Worm (Caenorhabditis elegans) whole organism, mixed stage, embryonic: ENCODE results near the gene srh-147.
A peak's percentile ranks its signal among the peaks of the same experiment; 100 is the strongest.
"Not testable (repeated sequence)": the region's sequence is repeated elsewhere in the genome, so short reads cannot be mapped to it uniquely, and the experiment has no call there.

Source experiments
- M03D4.4 ChIP-seq: sonication (generic microtip); optimal IDR thresholded peaks from 2 replicates; lab custom pipeline; 2017; ENCODE audit warnings: mild to moderate bottlenecking, missing genetic modification characterization, missing compliant biosample characterization
- bed-3 ChIP-seq: fragments of 200-800 bp; sonication (Bioruptor generic); optimal IDR thresholded peaks from 3 replicates; lab custom pipeline; 2018; ENCODE audit warnings: mild to moderate bottlenecking, missing genetic modification characterization, moderate library complexity, missing compliant biosample characterization
- blmp-1 ChIP-seq: fragments of 150-350 bp; optimal IDR thresholded peaks from 2 replicates; lab custom pipeline; 2014; ENCODE audit warnings: missing biosample characterization, missing genetic modification characterization
- ceh-39 ChIP-seq: fragments of 150-350 bp; optimal IDR thresholded peaks from 2 replicates; lab custom pipeline; 2014; ENCODE audit warnings: missing biosample characterization, missing genetic modification characterization
- ceh-43 ChIP-seq: fragments of 200-800 bp; sonication (Bioruptor generic); optimal IDR thresholded peaks from 2 replicates; lab custom pipeline; 2018; ENCODE audit warnings: mild to moderate bottlenecking, missing genetic modification characterization, moderate library complexity, missing compliant biosample characterization
- ceh-83 ChIP-seq: fragments of 200-800 bp; sonication (Bioruptor generic); optimal IDR thresholded peaks from 2 replicates; lab custom pipeline; 2018; ENCODE audit warnings: mild to moderate bottlenecking, missing genetic modification characterization, missing compliant biosample characterization
- ces-1 ChIP-seq: fragments of 150-350 bp; optimal IDR thresholded peaks from 2 replicates; lab custom pipeline; 2014; ENCODE audit warnings: missing biosample characterization, missing genetic modification reagents, missing genetic modification characterization
- cnd-1 ChIP-seq: fragments of 200-800 bp; sonication (Bioruptor generic); optimal IDR thresholded peaks from 2 replicates; lab custom pipeline; 2018; ENCODE audit warnings: mild to moderate bottlenecking, missing genetic modification characterization, missing compliant biosample characterization
- drap-1 ChIP-seq: fragments of 200-800 bp; sonication (Bioruptor generic); optimal IDR thresholded peaks from 3 replicates; lab custom pipeline; 2018; ENCODE audit warnings: mild to moderate bottlenecking, missing genetic modification characterization, missing compliant biosample characterization
- elt-1 ChIP-seq: sonication (generic microtip); optimal IDR thresholded peaks from 2 replicates; lab custom pipeline; 2017; ENCODE audit warnings: missing genetic modification characterization, mild to moderate bottlenecking, missing compliant biosample characterization, antibody characterized with exemption, moderate library complexity, borderline replicate concordance; ENCODE audit not compliant: insufficient read depth
- elt-3 ChIP-seq: fragments of 150-350 bp; optimal IDR thresholded peaks from 2 replicates; lab custom pipeline; 2014; ENCODE audit warnings: missing biosample characterization, missing genetic modification characterization
- flh-1 ChIP-seq: fragments of 200-800 bp; sonication (Bioruptor generic); optimal IDR thresholded peaks from 2 replicates; lab custom pipeline; 2018; ENCODE audit warnings: mild to moderate bottlenecking, missing genetic modification characterization, moderate library complexity, missing compliant biosample characterization
- ham-2 ChIP-seq: fragments of 200-800 bp; sonication (Bioruptor generic); optimal IDR thresholded peaks from 2 replicates; lab custom pipeline; 2018; ENCODE audit warnings: mild to moderate bottlenecking, missing genetic modification characterization, missing compliant biosample characterization
- hlh-1 ChIP-seq: fragments of 150-350 bp; optimal IDR thresholded peaks from 2 replicates; lab custom pipeline; 2014; ENCODE audit warnings: missing biosample characterization, missing genetic modification reagents, missing genetic modification characterization
- lin-13 ChIP-seq: fragments of 150-350 bp; optimal IDR thresholded peaks from 2 replicates; lab custom pipeline; 2014; ENCODE audit warnings: missing biosample characterization, missing genetic modification characterization
- lin-32 ChIP-seq: fragments of 200-800 bp; sonication (Bioruptor generic); optimal IDR thresholded peaks from 2 replicates; lab custom pipeline; 2018; ENCODE audit warnings: mild to moderate bottlenecking, missing genetic modification characterization, missing compliant biosample characterization
- mep-1 ChIP-seq: fragments of 150-350 bp; optimal IDR thresholded peaks from 2 replicates; lab custom pipeline; 2017; ENCODE audit warnings: missing biosample characterization, missing genetic modification reagents, missing genetic modification characterization, inconsistent platforms
- mls-2 ChIP-seq: sonication (generic microtip); optimal IDR thresholded peaks from 2 replicates; lab custom pipeline; 2016; ENCODE audit warnings: mild to moderate bottlenecking, missing genetic modification characterization, moderate library complexity, missing compliant biosample characterization
- nhr-2 ChIP-seq: fragments of 150-350 bp; optimal IDR thresholded peaks from 2 replicates; lab custom pipeline; 2014; ENCODE audit warnings: missing biosample characterization, missing genetic modification characterization
- nhr-76 ChIP-seq: sonication (generic microtip); optimal IDR thresholded peaks from 2 replicates; lab custom pipeline; 2017; ENCODE audit warnings: missing biosample characterization, missing genetic modification characterization
- pha-4 ChIP-seq: fragments of 150-350 bp; optimal IDR thresholded peaks from 2 replicates; lab custom pipeline; 2018; ENCODE audit warnings: missing biosample characterization, missing genetic modification reagents, missing genetic modification characterization
- sem-2 ChIP-seq: fragments of 200-800 bp; sonication (Bioruptor generic); optimal IDR thresholded peaks from 2 replicates; lab custom pipeline; 2018; ENCODE audit warnings: mild to moderate bottlenecking, missing genetic modification characterization, missing compliant biosample characterization
- snpc-4 ChIP-seq: fragments of 150-350 bp; optimal IDR thresholded peaks from 2 replicates; lab custom pipeline; 2014; ENCODE audit warnings: missing biosample characterization, missing genetic modification characterization
- sptf-1 ChIP-seq: sonication (generic microtip); optimal IDR thresholded peaks from 2 replicates; lab custom pipeline; 2017; ENCODE audit warnings: mild to moderate bottlenecking, missing genetic modification characterization, moderate library complexity, missing compliant biosample characterization
- unc-120 ChIP-seq: sonication (generic microtip); optimal IDR thresholded peaks from 2 replicates; lab custom pipeline; 2017; ENCODE audit warnings: missing genetic modification characterization, missing compliant biosample characterization; ENCODE audit not compliant: poor library complexity, severe bottlenecking
- unc-39 ChIP-seq: fragments of 150-350 bp; optimal IDR thresholded peaks from 2 replicates; lab custom pipeline; 2014; ENCODE audit warnings: missing biosample characterization, missing genetic modification characterization
- unc-62 ChIP-seq: fragments of 150-350 bp; optimal IDR thresholded peaks from 2 replicates; lab custom pipeline; 2014; ENCODE audit warnings: missing biosample characterization, missing genetic modification reagents, missing genetic modification characterization
- zip-8 ChIP-seq: fragments of 150-350 bp; optimal IDR thresholded peaks from 2 replicates; lab custom pipeline; 2014; ENCODE audit warnings: missing biosample characterization, missing genetic modification characterization
- ztf-11 ChIP-seq: fragments of 150-350 bp; optimal IDR thresholded peaks from 2 replicates; lab custom pipeline; 2014; ENCODE audit warnings: missing biosample characterization, missing genetic modification characterization

Gene srh-147

ce11 chrV:15819983-15820382 lies 30.1 kb downstream of the srh-147 start, which contains the start of gene srbc-48:
TSS of gene srbc-48 (plus strand) at chrV:15820283.
- no peak for TF ChIP-seq drap-1 (GFP tag; lab: Kevin White, UChicago)
- TF ChIP-seq sem-2 (GFP tag; lab: Kevin White, UChicago): no peak
- no peak for TF ChIP-seq mls-2 (tag; lab: Kevin White, UChicago)
- no peak for TF ChIP-seq bed-3 (GFP tag; lab: Kevin White, UChicago)
- TF ChIP-seq, all 35 proteins: peak for 0

ce11 chrV:15817746-15818145 lies 32.4 kb downstream of the srh-147 start, which contains the start of gene abf-3:
TSS of gene abf-3 (minus strand) at chrV:15817846.
- TF ChIP-seq sptf-1 (tag; lab: Kevin White, UChicago) (no peak), zip-8 (tag; lab: Kevin White, UChicago) (no peak), ceh-43 (GFP tag; lab: Kevin White, UChicago) (no peak), ztf-11 (tag; lab: Kevin White, UChicago) (no peak)

- no peak for TF ChIP-seq blmp-1 (tag; lab: Kevin White, UChicago)
- TF ChIP-seq zip-8 (tag; lab: Kevin White, UChicago): peak; percentile 19
- TF ChIP-seq ces-1 (GFP tag; lab: Kevin White, UChicago): no peak
Measured at ce11 chrV:15815962-15816432, 34.1 kb downstream of the srh-147 start, which contains the start of the genes fbxa-69 and F54B8.4. TSS of gene fbxa-69 (minus strand) at chrV:15815971. TSS of gene F54B8.4 (plus strand) at chrV:15816382.

ce11 chrV:15811982-15812381 lies 38.1 kb downstream of the srh-147 start, which contains the start of gene nhr-282:
TSS of gene nhr-282 (plus strand) at chrV:15812282.
- TF ChIP-seq ceh-43 (GFP tag; lab: Kevin White, UChicago); nhr-2 (tag; lab: Kevin White, UChicago); M03D4.4 (tag; lab: Kevin White, UChicago): not testable (repeated sequence)

DNA sequence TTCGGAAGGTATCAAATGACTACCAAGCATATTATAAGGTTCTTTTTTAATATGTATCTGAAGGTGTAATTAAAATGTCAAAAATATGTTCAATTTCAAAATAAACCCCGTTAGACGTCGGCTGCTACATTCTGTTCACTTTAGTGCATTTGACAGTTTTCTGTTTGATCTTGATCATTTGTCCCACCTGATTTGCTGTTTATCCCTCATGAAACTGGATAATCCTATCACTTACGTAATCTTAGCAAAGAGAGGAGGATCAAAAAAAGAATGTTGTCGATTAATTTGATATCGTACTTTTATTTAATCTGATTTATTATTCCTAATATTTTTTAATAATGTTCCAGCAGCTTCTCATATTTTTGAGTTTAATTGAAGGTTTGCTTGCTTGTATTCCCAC lies 39.7 kb downstream of the srh-147 start, which contains the start of gene F54B8.1:
Gene F54B8.1, plus strand, starts transcription at position 301 of the 400 bp plus-strand sequence.
- TF ChIP-seq sptf-1 (tag; lab: Kevin White, UChicago): no peak
- TF ChIP-seq unc-120 (tag; lab: Kevin White, UChicago): no peak
- TF ChIP-seq elt-1 (tag; lab: Kevin White, UChicago): no peak
- TF ChIP-seq ces-1 (GFP tag; lab: Kevin White, UChicago): no peak
- no peak for TF ChIP-seq mep-1
- TF ChIP-seq blmp-1 (tag; lab: Kevin White, UChicago): no peak
- TF ChIP-seq sem-2 (GFP tag; lab: Kevin White, UChicago): no peak
- TF ChIP-seq nhr-76 (tag; lab: Kevin White, UChicago): no peak
- no peak for TF ChIP-seq elt-3 (tag; lab: Kevin White, UChicago)
- TF ChIP-seq cnd-1 (tag; lab: Kevin White, UChicago): no peak
- no peak for TF ChIP-seq unc-39
- TF ChIP-seq unc-62 (GFP tag; lab: Kevin White, UChicago): no peak

DNA sequence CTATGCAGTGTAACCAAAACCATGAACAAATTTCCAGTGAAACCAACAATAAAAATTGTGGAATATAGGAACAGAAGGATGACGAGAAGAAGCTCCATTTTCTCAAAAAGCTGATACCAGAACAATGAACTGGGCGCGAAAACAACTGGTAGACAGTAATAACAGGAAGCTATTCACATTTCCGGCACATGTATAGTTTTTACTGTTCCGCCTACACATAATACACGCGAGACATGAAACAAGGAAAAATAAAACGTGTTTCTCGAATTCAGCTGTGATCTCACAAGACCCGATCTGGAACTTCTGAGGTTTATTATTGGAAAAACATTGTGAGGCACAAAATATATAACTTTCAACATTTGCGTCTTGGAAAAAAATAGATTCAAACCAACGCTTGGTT lies 40.6 kb downstream of the srh-147 start, which contains the start of gene srsx-36:
Gene srsx-36, minus strand, starts transcription at position 101 of the 400 bp plus-strand sequence.
- no peak for TF ChIP-seq hlh-1 (tag; lab: Kevin White, UChicago)
- no peak for TF ChIP-seq ceh-83
- TF ChIP-seq M03D4.4 (tag; lab: Kevin White, UChicago): no peak
- no peak for TF ChIP-seq ceh-39 (tag; lab: Kevin White, UChicago)
- no peak for TF ChIP-seq ham-2 (GFP tag; lab: Kevin White, UChicago)
- no peak for TF ChIP-seq mls-2 (tag; lab: Kevin White, UChicago)
- no peak for TF ChIP-seq ztf-11 (tag; lab: Kevin White, UChicago)
- no peak for TF ChIP-seq pha-4 (tag; lab: Kevin White, UChicago)
- no peak for TF ChIP-seq sptf-1 (tag; lab: Kevin White, UChicago)
- no peak for TF ChIP-seq nhr-2 (tag; lab: Kevin White, UChicago)
- no peak for TF ChIP-seq lin-13 (tag; lab: Kevin White, UChicago)
- no peak for TF ChIP-seq ces-1 (GFP tag; lab: Kevin White, UChicago)
- no peak for TF ChIP-seq unc-120 (tag; lab: Kevin White, UChicago)
- no peak for TF ChIP-seq ceh-43 (GFP tag; lab: Kevin White, UChicago)
- no peak for TF ChIP-seq snpc-4 (tag; lab: Kevin White, UChicago)
- no peak for TF ChIP-seq nhr-76 (tag; lab: Kevin White, UChicago)
- TF ChIP-seq lin-32 (GFP tag; lab: Kevin White, UChicago): no peak
- TF ChIP-seq flh-1 (GFP tag; lab: Kevin White, UChicago): no peak
- TF ChIP-seq, all 35 proteins: peak for 0
